Fruit fly (Drosophila melanogaster) whole organism, embryonic: Measurements from ENCODE around the gene CG7766.

Experiments used
- Abd-B ChIP-seq: fragments of 200-800 bp; sonication (Bioruptor generic); optimal IDR thresholded peaks from 2 replicates; lab custom pipeline; 2018; ENCODE audit warnings: missing biosample characterization, mild to moderate bottlenecking, missing genetic modification characterization, moderate library complexity
- CG12659 ChIP-seq: fragments of 200-800 bp; sonication (Bioruptor generic); optimal IDR thresholded peaks from 3 replicates; lab custom pipeline; 2017; ENCODE audit warnings: mild to moderate bottlenecking, missing biosample characterization, missing genetic modification reagents, missing genetic modification characterization
- CG14050 ChIP-seq: fragments of 200-800 bp; sonication (Bioruptor generic); IDR thresholded peaks from 3 replicates; pipeline ENCODE4 v1.3.6; 2022; ENCODE audit warnings: missing biosample characterization, missing genetic modification characterization
- CG14667 ChIP-seq: fragments of 200-800 bp; sonication (Bioruptor generic); IDR thresholded peaks from 2 replicates; pipeline ENCODE4 v1.3.6; 2022; ENCODE audit warnings: missing biosample characterization, missing genetic modification characterization
- CG15514 ChIP-seq: fragments of 200-800 bp; sonication (Bioruptor generic); optimal IDR thresholded peaks from 3 replicates; lab custom pipeline; 2017; ENCODE audit warnings: missing biosample characterization, missing genetic modification characterization, mild to moderate bottlenecking, moderate library complexity, missing genetic modification reagents
- CG16815 ChIP-seq: fragments of 200-800 bp; sonication (Bioruptor generic); optimal IDR thresholded peaks from 3 replicates; lab custom pipeline; 2017; ENCODE audit warnings: missing biosample characterization, mild to moderate bottlenecking, missing genetic modification characterization
- CG17359 ChIP-seq: fragments of 200-800 bp; sonication (Bioruptor generic); optimal IDR thresholded peaks from 3 replicates; lab custom pipeline; 2018; ENCODE audit warnings: missing biosample characterization, mild to moderate bottlenecking, missing genetic modification characterization, moderate library complexity
- CG18262 ChIP-seq: fragments of 200-800 bp; optimal IDR thresholded peaks from 3 replicates; lab custom pipeline; 2019; ENCODE audit warnings: missing biosample characterization, mild to moderate bottlenecking, missing genetic modification characterization, moderate library complexity
- CG2120 ChIP-seq: fragments of 200-800 bp; sonication (Bioruptor generic); optimal IDR thresholded peaks from 3 replicates; lab custom pipeline; 2016; ENCODE audit warnings: missing biosample characterization, missing genetic modification characterization
- CG30431 ChIP-seq: fragments of 200-800 bp; sonication (Bioruptor generic); optimal IDR thresholded peaks from 2 replicates; lab custom pipeline; 2017; ENCODE audit warnings: missing biosample characterization, missing genetic modification characterization
- CG4854 ChIP-seq: fragments of 200-800 bp; sonication (Bioruptor generic); optimal IDR thresholded peaks from 2 replicates; lab custom pipeline; 2016; ENCODE audit warnings: missing biosample characterization, missing genetic modification characterization, inconsistent platforms
- CG5953 ChIP-seq: fragments of 200-800 bp; sonication (Bioruptor generic); IDR thresholded peaks from 2 replicates; pipeline ENCODE4 v1.3.6; 2022; ENCODE audit warnings: missing biosample characterization, missing genetic modification characterization
- CG6654 ChIP-seq: fragments of 200-800 bp; sonication (Bioruptor generic); optimal IDR thresholded peaks from 2 replicates; lab custom pipeline; 2017; ENCODE audit warnings: missing biosample characterization, mild to moderate bottlenecking, missing genetic modification characterization
- CG7556 ChIP-seq: fragments of 200-800 bp; sonication (Bioruptor generic); optimal IDR thresholded peaks from 2 replicates; lab custom pipeline; 2017; ENCODE audit warnings: missing biosample characterization, mild to moderate bottlenecking, missing genetic modification characterization
- Dip2 ChIP-seq: fragments of 200-800 bp; sonication (Bioruptor generic); IDR thresholded peaks from 2 replicates; pipeline ENCODE4 v1.3.6; 2022; ENCODE audit warnings: missing biosample characterization, missing genetic modification characterization
- E2f1 ChIP-seq: fragments of 200-800 bp; sonication (Bioruptor generic); IDR thresholded peaks from 2 replicates; pipeline ENCODE4 v1.3.6; 2022; ENCODE audit warnings: missing biosample characterization, missing genetic modification characterization
- Jarid2 ChIP-seq: fragments of 200-800 bp; sonication (Bioruptor generic); optimal IDR thresholded peaks from 3 replicates; lab custom pipeline; 2017; ENCODE audit warnings: mild to moderate bottlenecking, missing biosample characterization, missing genetic modification reagents, missing genetic modification characterization
- Lim3 ChIP-seq: fragments of 200-800 bp; sonication (Bioruptor generic); IDR thresholded peaks from 2 replicates; pipeline ENCODE4 v1.3.6; 2022; ENCODE audit warnings: missing biosample characterization, missing genetic modification characterization
- Meics ChIP-seq: fragments of 200-800 bp; sonication (Bioruptor generic); optimal IDR thresholded peaks from 2 replicates; lab custom pipeline; 2017; ENCODE audit warnings: missing biosample characterization, mild to moderate bottlenecking, missing genetic modification characterization
- NC2β ChIP-seq: fragments of 200-800 bp; sonication (Bioruptor generic); optimal IDR thresholded peaks from 2 replicates; lab custom pipeline; 2016; ENCODE audit warnings: missing biosample characterization, missing genetic modification characterization
- NfI ChIP-seq: fragments of 200-800 bp; sonication (Bioruptor generic); optimal IDR thresholded peaks from 3 replicates; lab custom pipeline; 2018; ENCODE audit warnings: missing biosample characterization, mild to moderate bottlenecking, missing genetic modification characterization, moderate library complexity
- Tbp ChIP-seq: fragments of >200 bp; optimal IDR thresholded peaks from 2 replicates; lab custom pipeline; 2018; ENCODE audit warnings: missing biosample characterization, missing genetic modification characterization
- crp ChIP-seq, 2 experiments: fragments of 200-800 bp; sonication (Bioruptor generic); optimal IDR thresholded peaks; 2 replicates in 1 of 2; 3 replicates in 1 of 2; lab custom pipeline; 2017; ENCODE audit warnings: missing biosample characterization in 2 of 2, missing genetic modification characterization in 2 of 2, mild to moderate bottlenecking in 1 of 2, moderate library complexity in 1 of 2
- danr ChIP-seq: fragments of 200-800 bp; sonication (Bioruptor generic); IDR thresholded peaks from 2 replicates; pipeline ENCODE4 v1.3.6; 2022; ENCODE audit warnings: missing biosample characterization, missing genetic modification characterization
- exex ChIP-seq: fragments of 200-800 bp; sonication (Bioruptor generic); optimal IDR thresholded peaks from 4 replicates; lab custom pipeline; 2018; ENCODE audit warnings: missing biosample characterization, mild to moderate bottlenecking, missing genetic modification characterization, moderate library complexity
- ftz-f1 ChIP-seq: fragments of 200-800 bp; sonication (Bioruptor generic); optimal IDR thresholded peaks from 2 replicates; lab custom pipeline; 2016; ENCODE audit warnings: missing biosample characterization, missing genetic modification characterization
- gcm2 ChIP-seq: fragments of 200-800 bp; sonication (Bioruptor generic); optimal IDR thresholded peaks from 2 replicates; lab custom pipeline; 2016; ENCODE audit warnings: missing biosample characterization, missing genetic modification characterization
- grn ChIP-seq: fragments of 200-800 bp; sonication (Bioruptor generic); optimal IDR thresholded peaks from 3 replicates; lab custom pipeline; 2017; ENCODE audit warnings: missing biosample characterization, missing genetic modification characterization
- ind ChIP-seq: fragments of 200-800 bp; sonication (Bioruptor generic); optimal IDR thresholded peaks from 3 replicates; lab custom pipeline; 2016; ENCODE audit warnings: missing biosample characterization, missing genetic modification characterization
- jing ChIP-seq: fragments of 200-800 bp; sonication (Bioruptor generic); optimal IDR thresholded peaks from 2 replicates; lab custom pipeline; 2018; ENCODE audit warnings: missing biosample characterization, mild to moderate bottlenecking, missing genetic modification characterization
- org-1 ChIP-seq: fragments of 200-800 bp; sonication (Bioruptor generic); optimal IDR thresholded peaks from 2 replicates; lab custom pipeline; 2017; ENCODE audit warnings: missing biosample characterization, missing genetic modification characterization
- otp ChIP-seq: fragments of 200-800 bp; sonication (Bioruptor generic); IDR thresholded peaks from 3 replicates; pipeline ENCODE4, ENCODE4 v1.3.6; 2022; ENCODE audit warnings: missing biosample characterization, missing genetic modification characterization
- p53 ChIP-seq: fragments of 200-800 bp; sonication (Bioruptor generic); optimal IDR thresholded peaks from 2 replicates; lab custom pipeline; 2016; ENCODE audit warnings: missing biosample characterization, missing genetic modification characterization
- peb ChIP-seq: fragments of 200-800 bp; sonication (Bioruptor generic); IDR thresholded peaks from 2 replicates; pipeline ENCODE4 v1.3.6; 2022; ENCODE audit warnings: missing biosample characterization, missing genetic modification characterization
- pfk ChIP-seq: fragments of 200-800 bp; sonication (Bioruptor generic); optimal IDR thresholded peaks from 2 replicates; lab custom pipeline; 2018; ENCODE audit warnings: missing biosample characterization, mild to moderate bottlenecking, missing genetic modification characterization, moderate library complexity
- sob ChIP-seq: fragments of 200-800 bp; sonication (Bioruptor generic); IDR thresholded peaks from 2 replicates; pipeline ENCODE4 v1.3.6; 2022; ENCODE audit warnings: missing biosample characterization, missing genetic modification characterization
- ssp ChIP-seq: fragments of 200-800 bp; sonication (Bioruptor generic); IDR thresholded peaks from 2 replicates; pipeline ENCODE4 v1.3.6; 2022; ENCODE audit warnings: missing biosample characterization, missing genetic modification characterization
- stc ChIP-seq: fragments of 200-800 bp; sonication (Bioruptor generic); IDR thresholded peaks from 2 replicates; pipeline ENCODE4 v1.3.6; 2022; ENCODE audit warnings: missing biosample characterization, missing genetic modification characterization
- stwl ChIP-seq: fragments of 200-800 bp; sonication (Bioruptor generic); optimal IDR thresholded peaks from 3 replicates; lab custom pipeline; 2018; ENCODE audit warnings: missing biosample characterization, mild to moderate bottlenecking, missing genetic modification characterization, moderate library complexity
- trem ChIP-seq: fragments of 200-800 bp; optimal IDR thresholded peaks from 3 replicates; lab custom pipeline; 2019; ENCODE audit warnings: missing biosample characterization, mild to moderate bottlenecking, missing genetic modification characterization, moderate library complexity
- twi ChIP-seq: fragments of 200-800 bp; optimal IDR thresholded peaks from 2 replicates; lab custom pipeline; 2019; ENCODE audit warnings: missing biosample characterization, mild to moderate bottlenecking, missing genetic modification characterization, moderate library complexity
- unpg ChIP-seq: fragments of 200-800 bp; sonication (Bioruptor generic); optimal IDR thresholded peaks from 3 replicates; lab custom pipeline; 2018; ENCODE audit warnings: missing biosample characterization, mild to moderate bottlenecking, missing genetic modification characterization, moderate library complexity

Gene CG7766

dm6 chrX:9136776-9137550 is 33.4 kb upstream of the CG7766 start (continued):
- TF ChIP-seq CG18262 (tag; lab: Kevin White, UChicago) (peak; percentile 56), p53 (GFP tag; lab: Kevin White, UChicago) (no peak), peb (no peak), ftz-f1 (GFP tag; lab: Kevin White, UChicago) (no peak), twi (tag; lab: Kevin White, UChicago) (no peak), NfI (peak; percentile 33), Abd-B (GFP tag; lab: Kevin White, UChicago) (no peak), CG15514 (GFP tag; lab: Kevin White, UChicago) (peak; percentile 26), Meics (GFP tag; lab: Kevin White, UChicago) (peak; percentile 45), otp (GFP tag; lab: Robert Waterston, UW) (peak; percentile 51; the same call in 1 of the 3 replicates), danr (GFP tag; lab: Robert Waterston, UW) (no peak), CG7556 (GFP tag; lab: Kevin White, UChicago) (peak; percentile 12), CG6654 (GFP tag; lab: Kevin White, UChicago) (no peak), stwl (no peak), jing (GFP tag; lab: Kevin White, UChicago) (peak; percentile 8), CG4854 (GFP tag; lab: Kevin White, UChicago) (no peak), CG17359 (tag; lab: Kevin White, UChicago) (peak; percentile 74), stc (peak; percentile 52; the same call in 1 of the 2 replicates), ssp (GFP tag; lab: Robert Waterston, UW) (peak; percentile 45), CG14050 (peak; percentile 25; the same call in 1 of the 3 replicates), trem (tag; lab: Kevin White, UChicago) (no peak), Dip2 (no peak), Tbp (GFP tag; lab: Kevin White, UChicago) (no peak), grn (no peak), org-1 (GFP tag; lab: Kevin White, UChicago) (peak; percentile 41), exex (tag; lab: Kevin White, UChicago) (no peak), gcm2 (no peak), pfk (GFP tag; lab: Kevin White, UChicago) (no peak), NC2β (GFP tag; lab: Kevin White, UChicago) (peak; percentile 39), CG12659 (GFP tag; lab: Kevin White, UChicago) (peak; percentile 14), CG2120 (GFP tag; lab: Kevin White, UChicago) (peak; percentile 39), crp (GFP tag; optimal IDR thresholded peaks at IDR 0.05; lab: Kevin White, UChicago) (peak in 1 of 2 experiments; percentile 45), Jarid2 (GFP tag; lab: Kevin White, UChicago) (no peak), Lim3 (GFP tag; lab: Robert Waterston, UW) (no peak), CG16815 (GFP tag; lab: Kevin White, UChicago) (peak; percentile 27), CG30431 (GFP tag; lab: Kevin White, UChicago) (no peak), CG5953 (GFP tag; lab: Robert Waterston, UW) (peak; percentile 28; the same call in 1 of the 2 replicates), E2f1 (GFP tag; lab: Robert Waterston, UW) (no peak), CG14667 (GFP tag; lab: Robert Waterston, UW) (peak; percentile 30; the same call in 1 of the 2 replicates), sob (peak; percentile 33; the same call in 1 of the 2 replicates), ind (GFP tag; lab: Kevin White, UChicago) (peak; percentile 16), unpg (peak; percentile 64)
